Worm (Caenorhabditis elegans): Measurements from ENCODE around the gene C13B9.2.
"Not testable (repeated sequence)": the region's sequence is repeated elsewhere in the genome, so short reads cannot be mapped to it uniquely, and the experiment has no call there.

DNA sequence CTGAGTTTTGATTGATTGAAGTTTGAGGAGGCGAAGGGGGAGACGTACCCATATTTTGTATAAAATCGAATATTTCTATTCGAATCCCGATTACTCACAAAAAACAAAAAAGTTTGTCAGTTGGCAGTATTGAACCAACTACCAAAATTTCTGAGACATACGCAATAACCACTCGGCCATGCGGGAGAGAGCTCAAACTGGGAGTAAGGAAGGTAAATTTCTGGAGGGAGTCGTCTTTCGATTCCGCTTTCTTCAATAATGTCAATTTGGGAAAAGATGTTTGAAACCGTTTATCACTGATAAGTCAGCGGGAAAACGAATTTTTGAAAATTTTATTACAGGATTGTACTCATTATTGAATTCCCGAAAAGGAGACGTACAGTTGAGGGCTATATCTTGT, 8.7 kb downstream of the C13B9.2 start:
- not testable (repeated sequence) for TF ChIP-seq F37B4.10 (GFP tag; IDR thresholded peaks at IDR 0.05); pbrm-1 (GFP tag; IDR thresholded peaks at IDR 0.05); unc-62 (GFP tag; optimal IDR thresholded peaks at IDR 0.05); snpc-1.1 (tag; optimal IDR thresholded peaks at IDR 0.05; ENCODE audit: insufficient read depth); efl-1 (GFP tag; optimal IDR thresholded peaks at IDR 0.05)
